Fruit fly (Drosophila melanogaster): ENCODE data around the gene mei-P26.

DNA sequence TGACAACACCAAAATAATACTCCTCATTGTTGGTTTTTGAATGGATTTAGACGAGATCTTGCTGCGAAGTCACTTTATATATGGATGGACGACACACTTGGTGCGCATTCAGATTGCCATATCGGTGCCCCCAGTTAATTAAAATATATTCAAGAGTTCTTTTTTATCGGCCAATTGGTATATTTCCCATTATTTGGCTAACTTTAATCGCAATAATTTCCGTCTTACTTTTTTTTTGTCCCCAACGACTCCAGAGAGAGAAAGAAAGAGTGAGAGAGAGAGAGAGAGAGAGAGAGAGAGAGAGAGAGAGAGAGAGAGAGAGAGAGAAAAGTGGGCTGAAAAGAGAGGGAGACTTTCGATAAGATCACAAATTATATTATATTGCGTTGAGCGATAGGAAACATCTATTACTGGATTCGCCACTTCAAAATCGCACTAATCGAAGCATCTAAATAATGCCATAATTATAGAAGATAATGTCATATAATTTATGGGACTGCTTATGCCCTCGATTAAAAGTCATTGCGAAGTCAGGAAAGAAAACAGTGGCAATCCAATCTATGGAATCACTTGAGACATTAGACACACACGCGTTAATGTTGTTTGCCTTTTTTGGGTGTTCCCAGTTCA, 27.6 kb downstream of the mei-P26 start, which contains the start of gene CG12115:
- no peak for TF ChIP-seq Hr96 (GFP tag; optimal IDR thresholded peaks at IDR 0.05)
- no peak for TF ChIP-seq Crg-1 (GFP tag; optimal IDR thresholded peaks at IDR 0.05)
